Worm (Caenorhabditis elegans) whole organism, late embryonic: ENCODE results near the gene irld-48.

Experiments used
- K09A11.1 ChIP-seq: sonication (generic microtip); optimal IDR thresholded peaks from 2 replicates; lab custom pipeline; 2017; ENCODE audit warnings: antibody characterized with exemption, mild to moderate bottlenecking, missing genetic modification characterization, missing compliant biosample characterization; ENCODE audit not compliant: insufficient read depth
- dve-1 ChIP-seq: sonication (generic microtip); optimal IDR thresholded peaks from 2 replicates; lab custom pipeline; 2017; ENCODE audit warnings: antibody characterized with exemption, mild to moderate bottlenecking, missing genetic modification characterization, missing compliant biosample characterization
- elt-2 ChIP-seq: sonication (generic microtip); optimal IDR thresholded peaks from 2 replicates; lab custom pipeline; 2016; ENCODE audit warnings: missing genetic modification reagents, missing genetic modification characterization, missing compliant biosample characterization
- nhr-11 ChIP-seq: fragments of 150-350 bp; optimal IDR thresholded peaks from 2 replicates; lab custom pipeline; 2014; ENCODE audit warnings: missing biosample characterization, missing genetic modification characterization
- npax-4 ChIP-seq: sonication (generic microtip); optimal IDR thresholded peaks from 2 replicates; lab custom pipeline; 2016; ENCODE audit warnings: missing genetic modification characterization, missing compliant biosample characterization
- pha-4 ChIP-seq: fragments of 150-350 bp; optimal IDR thresholded peaks from 2 replicates; lab custom pipeline; 2018; ENCODE audit warnings: missing biosample characterization, missing genetic modification reagents, missing genetic modification characterization
- rnt-1 ChIP-seq: sonication (generic microtip); optimal IDR thresholded peaks from 2 replicates; lab custom pipeline; 2016; ENCODE audit warnings: missing genetic modification characterization, missing compliant biosample characterization
- sdc-2 ChIP-seq: sonication (generic microtip); optimal IDR thresholded peaks from 2 replicates; lab custom pipeline; 2016; ENCODE audit warnings: missing genotype, missing genetic modification characterization, missing compliant biosample characterization

DNA sequence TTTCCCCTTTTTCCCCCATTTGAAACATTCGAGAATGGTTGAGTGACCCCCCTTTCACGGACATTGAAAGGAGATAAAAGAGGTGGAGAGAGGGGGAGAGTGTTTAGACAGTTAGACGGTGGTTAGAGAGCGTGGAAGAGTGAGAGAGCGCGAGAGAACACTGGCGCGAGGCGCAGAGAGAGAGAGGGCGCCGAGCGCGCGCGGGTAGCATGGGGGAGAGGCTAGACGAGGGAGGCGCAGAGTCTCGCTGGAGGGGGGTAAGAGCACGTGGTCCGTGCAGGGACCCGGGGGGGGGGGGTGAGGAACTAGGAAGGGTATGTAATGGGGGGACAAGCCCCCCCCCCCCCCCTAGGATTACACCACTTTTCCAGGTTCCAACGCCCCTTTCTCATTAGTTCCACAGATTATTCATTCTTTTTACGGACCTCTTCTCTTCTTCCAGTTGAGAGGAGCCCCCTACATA is 18.1 kb downstream of the irld-48 start:
- TF ChIP-seq elt-2 (tag; lab: Kevin White, UChicago) (no peak), rnt-1 (tag; lab: Kevin White, UChicago) (no peak), npax-4 (no peak), sdc-2 (no peak), K09A11.1 (no peak), pha-4 (tag; lab: Kevin White, UChicago) (no peak), nhr-11 (tag; lab: Kevin White, UChicago) (no peak), dve-1 (tag; lab: Kevin White, UChicago) (peak; percentile 69)
